Worm (Caenorhabditis elegans) whole organism, L1 larva: ENCODE results near the gene pigq-1.
A peak's percentile ranks its signal among the peaks of the same experiment; 100 is the strongest.

ENCODE experiments used
- C04F5.9 ChIP-seq: sonication (generic microtip); optimal IDR thresholded peaks from 2 replicates; lab custom pipeline; 2016; ENCODE audit warnings: missing genetic modification characterization, missing compliant biosample characterization
- C16A3.4 ChIP-seq: fragments of 150-350 bp; optimal IDR thresholded peaks from 2 replicates; lab custom pipeline; 2014; ENCODE audit warnings: missing biosample characterization, missing genetic modification characterization
- Y116A8C.19 ChIP-seq: sonication (generic microtip); optimal IDR thresholded peaks from 2 replicates; lab custom pipeline; 2016; ENCODE audit warnings: missing compliant biosample characterization, missing genetic modification characterization, borderline replicate concordance
- alr-1 ChIP-seq: fragments of 200-800 bp; sonication (Bioruptor generic); optimal IDR thresholded peaks from 2 replicates; lab custom pipeline; 2018; ENCODE audit warnings: borderline replicate concordance, mild to moderate bottlenecking, missing genetic modification characterization, missing compliant biosample characterization
- ama-1 ChIP-seq: fragments of 150-350 bp; optimal IDR thresholded peaks from 2 replicates; lab custom pipeline; 2014
- ceh-63 ChIP-seq: fragments of 200-800 bp; sonication (Bioruptor generic); optimal IDR thresholded peaks from 2 replicates; lab custom pipeline; 2018; ENCODE audit warnings: mild to moderate bottlenecking, missing genetic modification characterization, missing compliant biosample characterization
- ceh-8 ChIP-seq: fragments of 200-800 bp; sonication (Bioruptor generic); optimal IDR thresholded peaks from 2 replicates; lab custom pipeline; 2018; ENCODE audit warnings: mild to moderate bottlenecking, missing genetic modification characterization, moderate library complexity, missing compliant biosample characterization
- ceh-90 ChIP-seq: sonication (generic microtip); optimal IDR thresholded peaks from 2 replicates; lab custom pipeline; 2016; ENCODE audit warnings: missing genetic modification characterization, missing compliant biosample characterization
- dpl-1 ChIP-seq, 3 experiments: fragments of 150-350 bp in 2 of 3; sonication (generic microtip) in 1 of 3; optimal IDR thresholded peaks; 2 replicates each; lab custom pipeline; 2014 to 2017; ENCODE audit warnings: missing biosample characterization in 3 of 3, missing genetic modification characterization in 3 of 3, missing genetic modification reagents in 3 of 3
- dsc-1 ChIP-seq: sonication (generic microtip); optimal IDR thresholded peaks from 2 replicates; lab custom pipeline; 2016; ENCODE audit warnings: mild to moderate bottlenecking, missing genetic modification characterization, missing compliant biosample characterization
- efl-1 ChIP-seq, 4 experiments: fragments of 150-350 bp; optimal IDR thresholded peaks in 3 of 4; peaks in 1 of 4; 1 replicate in 1 of 4; 2 replicates in 3 of 4; lab custom pipeline; 2014; ENCODE audit warnings: missing biosample characterization in 2 of 4, missing genetic modification characterization in 2 of 4, missing genetic modification reagents in 2 of 4
- efl-3 ChIP-seq: fragments of 200-800 bp; sonication (Bioruptor generic); optimal IDR thresholded peaks from 2 replicates; lab custom pipeline; 2018; ENCODE audit warnings: mild to moderate bottlenecking, missing genetic modification characterization, missing compliant biosample characterization
- egl-13 ChIP-seq: sonication (generic microtip); optimal IDR thresholded peaks from 2 replicates; lab custom pipeline; 2016; ENCODE audit warnings: missing genotype, missing genetic modification reagents, missing genetic modification characterization, missing compliant biosample characterization
- egl-27 ChIP-seq, 2 experiments: fragments of 150-350 bp in 1 of 2; sonication (generic microtip); optimal IDR thresholded peaks; 3 replicates each; lab custom pipeline; 2017 to 2018; ENCODE audit warnings: missing biosample characterization in 2 of 2, missing genetic modification characterization in 2 of 2, missing genetic modification reagents in 2 of 2
- fkh-10 ChIP-seq: sonication (generic microtip); optimal IDR thresholded peaks from 2 replicates; lab custom pipeline; 2017; ENCODE audit warnings: missing biosample characterization, missing genetic modification reagents, missing genetic modification characterization
- fkh-4 ChIP-seq: sonication (generic microtip); optimal IDR thresholded peaks from 2 replicates; lab custom pipeline; 2016; ENCODE audit warnings: missing compliant biosample characterization, missing genetic modification characterization, borderline replicate concordance
- hpl-2 ChIP-seq: fragments of 150-350 bp; optimal IDR thresholded peaks from 2 replicates; lab custom pipeline; 2014; ENCODE audit warnings: missing biosample characterization, missing genetic modification reagents, missing genetic modification characterization
- lin-15B ChIP-seq: fragments of 150-350 bp; sonication (generic microtip); optimal IDR thresholded peaks from 3 replicates; lab custom pipeline; 2014; ENCODE audit warnings: missing biosample characterization, missing genetic modification characterization
- lin-35 ChIP-seq, 2 experiments: fragments of 150-350 bp; optimal IDR thresholded peaks; 2 replicates each; lab custom pipeline; 2014; ENCODE audit warnings: missing biosample characterization in 2 of 2, missing genetic modification characterization in 2 of 2, missing genetic modification reagents in 2 of 2
- lir-3 ChIP-seq: sonication (generic microtip); optimal IDR thresholded peaks from 2 replicates; lab custom pipeline; 2016; ENCODE audit warnings: mild to moderate bottlenecking, missing genetic modification characterization, moderate library complexity, missing compliant biosample characterization; ENCODE audit not compliant: poor library complexity
- mef-2 ChIP-seq: fragments of 150-350 bp; optimal IDR thresholded peaks from 2 replicates; lab custom pipeline; 2014; ENCODE audit warnings: missing biosample characterization, missing genetic modification characterization
- nhr-11 ChIP-seq: fragments of 150-350 bp; optimal IDR thresholded peaks from 2 replicates; lab custom pipeline; 2014; ENCODE audit warnings: missing biosample characterization, missing genetic modification characterization
- nhr-12 ChIP-seq: sonication (generic microtip); optimal IDR thresholded peaks from 2 replicates; lab custom pipeline; 2017; ENCODE audit warnings: missing biosample characterization, missing genetic modification characterization
- nhr-19 ChIP-seq: fragments of 200-800 bp; sonication (Bioruptor generic); conservative IDR thresholded peaks from 2 replicates; pipeline ENCODE4 v1.3.6; 2022; ENCODE audit warnings: missing genetic modification characterization, missing compliant biosample characterization
- nhr-20 ChIP-seq: sonication (generic microtip); optimal IDR thresholded peaks from 2 replicates; lab custom pipeline; 2016; ENCODE audit warnings: mild to moderate bottlenecking, missing genetic modification characterization, missing compliant biosample characterization
- nhr-237 ChIP-seq: fragments of 150-350 bp; optimal IDR thresholded peaks from 2 replicates; lab custom pipeline; 2014; ENCODE audit warnings: missing biosample characterization, missing genetic modification characterization
- nhr-28 ChIP-seq: fragments of 150-350 bp; optimal IDR thresholded peaks from 2 replicates; lab custom pipeline; 2014; ENCODE audit warnings: missing biosample characterization, missing genetic modification characterization
- nhr-84 ChIP-seq: sonication (generic microtip); optimal IDR thresholded peaks from 2 replicates; lab custom pipeline; 2017; ENCODE audit warnings: missing biosample characterization, missing genetic modification characterization
- nhr-90 ChIP-seq: sonication (generic microtip); optimal IDR thresholded peaks from 2 replicates; lab custom pipeline; 2016; ENCODE audit warnings: mild to moderate bottlenecking, missing genetic modification characterization, missing compliant biosample characterization; ENCODE audit not compliant: poor library complexity
- pag-3 ChIP-seq: sonication (generic microtip); optimal IDR thresholded peaks from 2 replicates; lab custom pipeline; 2017; ENCODE audit warnings: missing genetic modification characterization, mild to moderate bottlenecking, missing compliant biosample characterization, antibody characterized with exemption, borderline replicate concordance; ENCODE audit not compliant: insufficient read depth
- rnt-1 ChIP-seq: sonication (generic microtip); optimal IDR thresholded peaks from 2 replicates; lab custom pipeline; 2016; ENCODE audit warnings: mild to moderate bottlenecking, missing genetic modification characterization, moderate library complexity, missing compliant biosample characterization
- snu-23 ChIP-seq: sonication (generic microtip); optimal IDR thresholded peaks from 2 replicates; lab custom pipeline; 2016; ENCODE audit warnings: missing genetic modification characterization, missing compliant biosample characterization
- sox-4 ChIP-seq: sonication (generic microtip); optimal IDR thresholded peaks from 2 replicates; lab custom pipeline; 2016; ENCODE audit warnings: missing genetic modification characterization, missing compliant biosample characterization
- sptf-1 ChIP-seq: fragments of 150-350 bp; optimal IDR thresholded peaks from 2 replicates; lab custom pipeline; 2014; ENCODE audit warnings: missing biosample characterization, missing genetic modification characterization
- swsn-7 ChIP-seq: sonication (generic microtip); optimal IDR thresholded peaks from 2 replicates; lab custom pipeline; 2016; ENCODE audit warnings: missing genetic modification characterization, missing compliant biosample characterization
- tlp-1 ChIP-seq: fragments of 150-350 bp; optimal IDR thresholded peaks from 2 replicates; lab custom pipeline; 2014; ENCODE audit warnings: missing biosample characterization, missing genetic modification characterization
- vab-15 ChIP-seq: sonication (generic microtip); optimal IDR thresholded peaks from 2 replicates; lab custom pipeline; 2017; ENCODE audit warnings: missing genotype, mild to moderate bottlenecking, missing genetic modification characterization, missing compliant biosample characterization
- xbp-1 ChIP-seq: sonication (generic microtip); optimal IDR thresholded peaks from 2 replicates; lab custom pipeline; 2016; ENCODE audit warnings: missing genetic modification characterization, missing compliant biosample characterization
- zag-1 ChIP-seq: fragments of 150-350 bp; optimal IDR thresholded peaks from 2 replicates; lab custom pipeline; 2014; ENCODE audit warnings: missing biosample characterization, missing genetic modification characterization
- zip-4 ChIP-seq: fragments of 200-800 bp; sonication (Bioruptor generic); optimal IDR thresholded peaks from 2 replicates; lab custom pipeline; 2018; ENCODE audit warnings: mild to moderate bottlenecking, missing genetic modification characterization, moderate library complexity, missing compliant biosample characterization
- ztf-4 ChIP-seq: fragments of 150-350 bp; optimal IDR thresholded peaks from 2 replicates; lab custom pipeline; 2014; ENCODE audit warnings: missing biosample characterization, missing genetic modification characterization

The pigq-1 gene

ce11 chrIV:11148788-11149366, 1.8 kb upstream of the pigq-1 start (continued):
- TF ChIP-seq nhr-19 (GFP tag; lab: Robert Waterston, UW) (peak; percentile 4; the same call in 1 of the 2 replicates), Y116A8C.19 (tag; lab: Kevin White, UChicago) (no peak), sox-4 (tag; lab: Kevin White, UChicago) (no peak), zip-4 (no peak), hpl-2 (GFP tag; lab: Kevin White, UChicago) (no peak), zag-1 (tag; lab: Kevin White, UChicago) (no peak), ceh-8 (GFP tag; lab: Kevin White, UChicago) (no peak), xbp-1 (tag; lab: Kevin White, UChicago) (no peak), sptf-1 (no peak), swsn-7 (tag; lab: Kevin White, UChicago) (no peak), rnt-1 (tag; lab: Kevin White, UChicago) (peak; percentile 36), snu-23 (GFP tag; lab: Kevin White, UChicago) (peak; percentile 51), dsc-1 (peak; percentile 54), nhr-237 (tag; lab: Kevin White, UChicago) (no peak), alr-1 (tag; lab: Kevin White, UChicago) (no peak), pag-3 (tag; lab: Kevin White, UChicago) (peak; percentile 74), vab-15 (tag; lab: Kevin White, UChicago) (no peak), efl-3 (GFP tag; lab: Kevin White, UChicago) (no peak), C04F5.9 (tag; lab: Kevin White, UChicago) (no peak)
- TF ChIP-seq, all 84 proteins: peak for 18

ce11 chrIV:11146492-11146891, 555 bp downstream of the pigq-1 start:
- no peak for TF ChIP-seq hpl-2 (GFP tag; lab: Kevin White, UChicago)
- no peak for TF ChIP-seq dpl-1 (GFP tag; optimal IDR thresholded peaks at IDR 0.05; lab: Kevin White, UChicago)
- no peak for TF ChIP-seq nhr-19 (GFP tag; lab: Robert Waterston, UW)
- no peak for TF ChIP-seq ceh-90 (tag; lab: Kevin White, UChicago)
- no peak for TF ChIP-seq tlp-1 (tag; lab: Kevin White, UChicago)
- TF ChIP-seq ama-1 (lab: Kevin White, UChicago): no peak
- TF ChIP-seq egl-13: no peak
- TF ChIP-seq fkh-10: no peak
- TF ChIP-seq sptf-1: no peak
- TF ChIP-seq C16A3.4 (tag; lab: Kevin White, UChicago): no peak
- no peak for TF ChIP-seq mef-2 (tag; lab: Kevin White, UChicago)
- no peak for TF ChIP-seq nhr-20 (tag; lab: Kevin White, UChicago)
- TF ChIP-seq zip-4: no peak
- TF ChIP-seq nhr-11: no peak
- TF ChIP-seq nhr-28 (tag; lab: Kevin White, UChicago): no peak
- TF ChIP-seq nhr-84 (tag; lab: Kevin White, UChicago): no peak
- TF ChIP-seq alr-1 (tag; lab: Kevin White, UChicago): no peak
- TF ChIP-seq nhr-90: no peak

DNA sequence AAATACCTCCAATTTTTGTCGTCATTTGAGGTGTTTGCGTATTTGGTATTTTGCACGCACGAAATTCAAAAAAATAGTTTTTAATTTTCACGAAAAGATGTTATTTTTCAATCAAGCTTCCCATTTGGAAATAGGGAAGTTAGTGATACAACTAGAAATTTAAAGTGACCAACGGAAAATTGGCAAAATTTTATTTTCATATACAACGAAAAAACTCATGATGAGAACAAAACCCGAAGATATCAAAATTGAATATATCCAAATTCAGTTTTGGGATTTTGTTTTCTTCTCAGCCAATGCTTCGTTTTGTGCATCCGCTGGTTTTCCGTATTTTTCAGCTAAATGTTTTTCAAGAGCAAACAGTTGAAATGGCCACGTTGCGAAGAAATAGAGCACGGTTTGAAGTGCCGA, 1.1 kb downstream of the pigq-1 start:
- no peak for TF ChIP-seq ztf-4 (tag; lab: Kevin White, UChicago)
- TF ChIP-seq dpl-1 (GFP tag; optimal IDR thresholded peaks at IDR 0.05; lab: Kevin White, UChicago): peak in 1 of 3 experiments; percentile 35
- TF ChIP-seq efl-1 (optimal IDR thresholded peaks at IDR 0.05; lab: Kevin White, UChicago): no peak
- TF ChIP-seq efl-1 (GFP tag; optimal IDR thresholded peaks at IDR 0.05 in 1 of 2; lab: Kevin White, UChicago): peak; percentile 50 to 92
- TF ChIP-seq lin-35 (GFP tag; optimal IDR thresholded peaks at IDR 0.05; lab: Kevin White, UChicago): peak in 1 of 2 experiments; percentile 20
- no peak for TF ChIP-seq nhr-12 (tag; lab: Kevin White, UChicago)
- no peak for TF ChIP-seq egl-27 (tag; optimal IDR thresholded peaks at IDR 0.05; lab: Kevin White, UChicago)

DNA sequence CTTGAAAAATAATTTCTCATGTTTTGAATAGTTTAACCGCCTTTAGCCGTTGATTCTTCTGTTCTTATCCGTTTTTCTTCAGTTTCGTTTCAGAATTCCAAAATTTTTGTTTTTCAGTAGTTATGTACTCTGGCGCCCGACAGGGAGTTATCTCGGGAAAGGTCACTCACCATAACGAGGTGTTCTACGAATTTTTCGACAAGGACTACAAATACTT, 3.9 kb downstream of the pigq-1 start, which contains the start of gene F01G4.4:
Gene F01G4.4 (plus strand): TSS at position 118 of the 217 bp plus-strand sequence.
- TF ChIP-seq lir-3 (no peak), tlp-1 (tag; lab: Kevin White, UChicago) (no peak), xbp-1 (tag; lab: Kevin White, UChicago) (no peak), lin-15B (tag; lab: Kevin White, UChicago) (no peak), nhr-84 (tag; lab: Kevin White, UChicago) (no peak), pag-3 (tag; lab: Kevin White, UChicago) (no peak), ceh-63 (no peak), rnt-1 (tag; lab: Kevin White, UChicago) (no peak), C04F5.9 (tag; lab: Kevin White, UChicago) (no peak), fkh-10 (no peak), vab-15 (tag; lab: Kevin White, UChicago) (no peak), efl-3 (GFP tag; lab: Kevin White, UChicago) (no peak), fkh-4 (tag; lab: Kevin White, UChicago) (no peak)
